Worm (Caenorhabditis elegans) whole organism, late embryonic: ENCODE results near the gene ceh-92.

Source experiments
- F13H6.1 ChIP-seq: sonication (generic microtip); optimal IDR thresholded peaks from 2 replicates; lab custom pipeline; 2016; ENCODE audit warnings: missing genetic modification characterization, missing compliant biosample characterization
- ama-1 ChIP-seq: fragments of 150-350 bp; optimal IDR thresholded peaks from 2 replicates; lab custom pipeline; 2014
- ceh-22 ChIP-seq: sonication (generic microtip); optimal IDR thresholded peaks from 2 replicates; lab custom pipeline; 2017; ENCODE audit warnings: missing biosample characterization, missing genetic modification characterization
- dve-1 ChIP-seq: sonication (generic microtip); optimal IDR thresholded peaks from 2 replicates; lab custom pipeline; 2017; ENCODE audit warnings: antibody characterized with exemption, mild to moderate bottlenecking, missing genetic modification characterization, missing compliant biosample characterization
- eyg-1 ChIP-seq: sonication (generic microtip); optimal IDR thresholded peaks from 2 replicates; lab custom pipeline; 2016; ENCODE audit warnings: missing genotype, missing genetic modification characterization, missing compliant biosample characterization
- gmeb-2 ChIP-seq: sonication (generic microtip); optimal IDR thresholded peaks from 2 replicates; lab custom pipeline; 2016; ENCODE audit warnings: missing genetic modification characterization, inconsistent platforms, missing compliant biosample characterization
- rnt-1 ChIP-seq: sonication (generic microtip); optimal IDR thresholded peaks from 2 replicates; lab custom pipeline; 2016; ENCODE audit warnings: missing genetic modification characterization, missing compliant biosample characterization
- tbx-2 ChIP-seq: sonication (generic microtip); optimal IDR thresholded peaks from 2 replicates; lab custom pipeline; 2016; ENCODE audit warnings: missing genetic modification characterization, missing compliant biosample characterization
- unc-42 ChIP-seq: sonication (generic microtip); optimal IDR thresholded peaks from 2 replicates; lab custom pipeline; 2016; ENCODE audit warnings: missing genotype, missing genetic modification characterization, missing compliant biosample characterization
- unc-55 ChIP-seq: sonication (generic microtip); optimal IDR thresholded peaks from 2 replicates; lab custom pipeline; 2017; ENCODE audit warnings: missing biosample characterization, missing genetic modification reagents, missing genetic modification characterization

DNA sequence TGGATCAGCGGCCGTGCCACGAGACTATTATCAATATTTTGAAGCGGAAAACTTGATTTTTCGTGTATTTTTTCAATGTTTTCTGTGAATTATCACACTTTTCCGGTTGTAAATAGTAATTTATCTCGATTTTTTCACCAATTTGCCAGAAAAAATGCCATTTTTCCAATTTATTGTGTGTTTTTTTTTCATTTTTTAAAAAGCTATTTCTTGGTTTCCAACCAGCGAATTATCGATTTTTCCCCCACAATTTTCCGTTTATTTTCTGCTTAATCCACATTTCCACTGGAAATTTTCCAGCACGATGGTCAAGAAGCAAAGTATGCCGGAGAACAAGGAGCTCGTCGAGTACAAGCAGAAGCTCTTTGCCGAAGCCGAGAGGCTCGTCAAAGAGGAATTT is 13.6 kb upstream of the ceh-92 start, which contains the start of gene psme-3:
- TF ChIP-seq gmeb-2 (tag; lab: Kevin White, UChicago) (no peak), tbx-2 (tag; lab: Kevin White, UChicago) (no peak), F13H6.1 (tag; lab: Kevin White, UChicago) (no peak), ama-1 (lab: Kevin White, UChicago) (no peak), unc-55 (no peak), eyg-1 (tag; lab: Kevin White, UChicago) (no peak), ceh-22 (tag; lab: Kevin White, UChicago) (no peak), rnt-1 (tag; lab: Kevin White, UChicago) (no peak), unc-42 (tag; lab: Kevin White, UChicago) (no peak), dve-1 (no peak)
